Fruit fly (Drosophila melanogaster): ENCODE measurements around the gene CG10979.

CG10979 gene

dm6 chr3R:5789025-5789953 is 5.2 kb upstream of the CG10979 start, which contains the start of the genes Hat1 and Rpn5 (continued):
- no peak for TF ChIP-seq h (optimal IDR thresholded peaks at IDR 0.05)
- peak; percentile 66 for TF ChIP-seq HHEX (GFP tag; optimal IDR thresholded peaks at IDR 0.05)
- TF ChIP-seq gsb-n (tag; optimal IDR thresholded peaks at IDR 0.05) = peak; percentile 47
- TF ChIP-seq CG32772 (GFP tag; IDR thresholded peaks at IDR 0.05) = peak; percentile 60
- TF ChIP-seq NC2α (GFP tag; optimal IDR thresholded peaks at IDR 0.05) = peak; percentile 77
- peak; percentile 27 for TF ChIP-seq CG6683 (GFP tag; optimal IDR thresholded peaks at IDR 0.05)

dm6 chr3R:5791497-5791896 is 3.0 kb upstream of the CG10979 start, which contains the start of gene Hpf1:
Gene Hpf1, plus strand, starts transcription at chr3R:5791879.
- TF ChIP-seq CG8924 (tag; optimal IDR thresholded peaks at IDR 0.05) (peak; percentile 98), ttk (GFP tag; IDR thresholded peaks at IDR 0.05) (peak; percentile 94), CG4707 (GFP tag; optimal IDR thresholded peaks at IDR 0.05) (peak; percentile 85), CG17385 (GFP tag; optimal IDR thresholded peaks at IDR 0.05) (peak; percentile 99), gfzf (GFP tag; optimal IDR thresholded peaks at IDR 0.05) (peak; percentile 43), salm (tag; optimal IDR thresholded peaks at IDR 0.05) (peak; percentile 97), zf30C (GFP tag; optimal IDR thresholded peaks at IDR 0.05) (peak; percentile 39), Dfd (GFP tag; optimal IDR thresholded peaks at IDR 0.05) (peak in 1 of 2 experiments; percentile 19), CG14441 (GFP tag; IDR thresholded peaks at IDR 0.05) (peak; percentile 99), ham (GFP tag; IDR thresholded peaks at IDR 0.05) (peak; percentile 93), tio (GFP tag; optimal IDR thresholded peaks at IDR 0.05) (peak; percentile 98), Sox102F (GFP tag; optimal IDR thresholded peaks at IDR 0.05) (peak; percentile 99), crc (GFP tag; optimal IDR thresholded peaks at IDR 0.05) (peak; percentile 97), CG15479 (GFP tag; optimal IDR thresholded peaks at IDR 0.05) (peak; percentile 73), CG12942 (GFP tag; optimal IDR thresholded peaks at IDR 0.05) (peak; percentile 97), CG10366 (GFP tag; IDR thresholded peaks at IDR 0.05) (peak; percentile 97), Six4 (GFP tag; optimal IDR thresholded peaks at IDR 0.05) (peak; percentile 98), CG11695 (GFP tag; IDR thresholded peaks at IDR 0.05) (peak; percentile 99), Sry-δ (GFP tag; optimal IDR thresholded peaks at IDR 0.05) (peak; percentile 81), CG15011 (GFP tag; optimal IDR thresholded peaks at IDR 0.05) (peak; percentile 97), amos (GFP tag; IDR thresholded peaks at IDR 0.05; ENCODE audit: partially characterized antibody) (no peak), CG12744 (GFP tag; optimal IDR thresholded peaks at IDR 0.05) (peak; percentile 98), CG11696 (GFP tag; IDR thresholded peaks at IDR 0.05) (peak; percentile 90), Chrac-16 (GFP tag; optimal IDR thresholded peaks at IDR 0.05) (peak; percentile 99), cg (GFP tag; optimal IDR thresholded peaks at IDR 0.05) (no peak), CG2120 (GFP tag; optimal IDR thresholded peaks at IDR 0.05) (peak; percentile 99), ems (GFP tag; optimal IDR thresholded peaks at IDR 0.05) (peak; percentile 99), sens-2 (GFP tag; IDR thresholded peaks at IDR 0.05) (peak; percentile 86), CG9437 (GFP tag; optimal IDR thresholded peaks at IDR 0.05) (peak; percentile 92), Gsc (GFP tag; IDR thresholded peaks at IDR 0.05) (peak; percentile 92), gcm2 (GFP tag; optimal IDR thresholded peaks at IDR 0.05) (peak; percentile 96), nerfin-2 (GFP tag; IDR thresholded peaks at IDR 0.05; ENCODE audit: partially characterized antibody) (no peak), kah (GFP tag; optimal IDR thresholded peaks at IDR 0.05) (peak; percentile 92), rib (GFP tag; IDR thresholded peaks at IDR 0.05) (peak; percentile 97), seq (GFP tag; IDR thresholded peaks at IDR 0.05) (peak; percentile 99), ERR (GFP tag; optimal IDR thresholded peaks at IDR 0.05) (peak; percentile 97), hbn (GFP tag; IDR thresholded peaks at IDR 0.05; ENCODE audit: partially characterized antibody) (no peak), Ada2b (GFP tag; IDR thresholded peaks at IDR 0.05) (peak; percentile 97), Rfx (GFP tag; IDR thresholded peaks at IDR 0.05) (peak; percentile 99), ind (GFP tag; optimal IDR thresholded peaks at IDR 0.05) (peak; percentile 99), chinmo (GFP tag; IDR thresholded peaks at IDR 0.05; ENCODE audit: partially characterized antibody) (peak; percentile 92; the same call in 2 of the 4 replicates), CG12391 (tag; optimal IDR thresholded peaks at IDR 0.05) (peak; percentile 98)
